Fruit fly (Drosophila melanogaster) whole organism, embryonic: ENCODE results near the gene Pfdn2.
A peak's percentile ranks its signal among the peaks of the same experiment; 100 is the strongest.

Source experiments
- CG10321 ChIP-seq: fragments of 200-800 bp; sonication (Bioruptor generic); IDR thresholded peaks from 2 replicates; pipeline ENCODE4 v1.3.6; 2022; ENCODE audit warnings: missing biosample characterization, missing genetic modification characterization
- CG11247 ChIP-seq: fragments of 200-800 bp; sonication (Bioruptor generic); IDR thresholded peaks from 2 replicates; pipeline ENCODE4 v1.3.6; 2022; ENCODE audit warnings: missing biosample characterization, missing genetic modification characterization
- CG11456 ChIP-seq: fragments of 200-800 bp; sonication (Bioruptor generic); IDR thresholded peaks from 3 replicates; pipeline ENCODE4 v1.3.6; 2022; ENCODE audit warnings: missing biosample characterization, missing genetic modification characterization
- CG14014 ChIP-seq: fragments of 200-800 bp; sonication (Bioruptor generic); IDR thresholded peaks from 2 replicates; pipeline ENCODE4 v1.3.6; 2022; ENCODE audit warnings: missing biosample characterization, missing genetic modification characterization
- CG14860 ChIP-seq: fragments of 200-800 bp; sonication (Bioruptor generic); IDR thresholded peaks from 3 replicates; pipeline ENCODE4 v1.3.6; 2022; ENCODE audit warnings: missing biosample characterization, missing genetic modification characterization; ENCODE audit not compliant: partially characterized antibody
- CG14965 ChIP-seq: fragments of 200-800 bp; sonication (Bioruptor generic); optimal IDR thresholded peaks from 2 replicates; lab custom pipeline; 2016; ENCODE audit warnings: missing biosample characterization, missing genetic modification characterization, borderline replicate concordance
- CG1647 ChIP-seq: fragments of 200-800 bp; sonication (Bioruptor generic); optimal IDR thresholded peaks from 3 replicates; lab custom pipeline; 2016; ENCODE audit warnings: missing biosample characterization, missing genetic modification characterization
- CG16779 ChIP-seq: fragments of 200-800 bp; sonication (Bioruptor generic); IDR thresholded peaks from 2 replicates; pipeline ENCODE4 v1.3.6; 2022; ENCODE audit warnings: missing biosample characterization, missing genetic modification characterization
- CG2199 ChIP-seq: fragments of 200-800 bp; sonication (Bioruptor generic); IDR thresholded peaks from 3 replicates; pipeline ENCODE4 v1.3.6; 2022; ENCODE audit warnings: missing biosample characterization, missing genetic modification characterization
- CG2712 ChIP-seq: fragments of 200-800 bp; optimal IDR thresholded peaks from 3 replicates; lab custom pipeline; 2019; ENCODE audit warnings: missing biosample characterization, mild to moderate bottlenecking, missing genetic modification characterization, moderate library complexity
- CG31365 ChIP-seq: fragments of 200-800 bp; sonication (Bioruptor generic); optimal IDR thresholded peaks from 2 replicates; lab custom pipeline; 2018; ENCODE audit warnings: missing biosample characterization, mild to moderate bottlenecking, missing genetic modification characterization
- CG31441 ChIP-seq: fragments of 200-800 bp; sonication (Bioruptor generic); IDR thresholded peaks from 2 replicates; pipeline ENCODE4 v1.3.6; 2022; ENCODE audit warnings: missing biosample characterization, missing genetic modification characterization
- CG33557 ChIP-seq: fragments of 200-800 bp; sonication (Bioruptor generic); optimal IDR thresholded peaks from 2 replicates; lab custom pipeline; 2019; ENCODE audit warnings: missing biosample characterization, mild to moderate bottlenecking, missing genetic modification characterization, moderate library complexity
- CG7271 ChIP-seq: fragments of 200-800 bp; sonication (Bioruptor generic); optimal IDR thresholded peaks from 2 replicates; lab custom pipeline; 2018; ENCODE audit warnings: missing biosample characterization, mild to moderate bottlenecking, missing genetic modification characterization, moderate library complexity
- CG9727 ChIP-seq: fragments of 200-800 bp; sonication (Bioruptor generic); optimal IDR thresholded peaks from 3 replicates; lab custom pipeline; 2017; ENCODE audit warnings: missing biosample characterization, mild to moderate bottlenecking, missing genetic modification characterization
- CG9817 ChIP-seq: fragments of 200-800 bp; sonication (Bioruptor generic); optimal IDR thresholded peaks from 2 replicates; lab custom pipeline; 2018; ENCODE audit warnings: missing biosample characterization, mild to moderate bottlenecking, missing genetic modification characterization, moderate library complexity
- CkIIα-i1 ChIP-seq: fragments of 200-800 bp; sonication (Bioruptor generic); IDR thresholded peaks from 2 replicates; pipeline ENCODE4 v1.3.6; 2022; ENCODE audit warnings: missing biosample characterization, missing genetic modification characterization
- Dad ChIP-seq: fragments of 200-800 bp; sonication (Bioruptor generic); optimal IDR thresholded peaks from 3 replicates; lab custom pipeline; 2016; ENCODE audit warnings: missing biosample characterization, missing genetic modification characterization
- Dbx ChIP-seq: fragments of 200-800 bp; sonication (Bioruptor generic); IDR thresholded peaks from 3 replicates; pipeline ENCODE4 v1.3.6; 2022; ENCODE audit warnings: missing biosample characterization, missing genetic modification characterization
- Doc2 ChIP-seq: fragments of 200-800 bp; sonication (Bioruptor generic); IDR thresholded peaks from 2 replicates; pipeline ENCODE4 v1.3.6; 2022; ENCODE audit warnings: missing biosample characterization, missing genetic modification characterization
- Dp ChIP-seq: fragments of 200-800 bp; sonication (Bioruptor generic); optimal IDR thresholded peaks from 2 replicates; lab custom pipeline; 2018; ENCODE audit warnings: missing biosample characterization, mild to moderate bottlenecking, missing genetic modification characterization, moderate library complexity
- Dref ChIP-seq: fragments of 200-800 bp; sonication (Bioruptor generic); IDR thresholded peaks from 2 replicates; pipeline ENCODE4 v1.3.6; 2022; ENCODE audit warnings: missing biosample characterization, missing genetic modification characterization
- ERR ChIP-seq: fragments of 200-800 bp; sonication (Bioruptor generic); optimal IDR thresholded peaks from 2 replicates; lab custom pipeline; 2016; ENCODE audit warnings: missing biosample characterization, missing genetic modification characterization
- Ets97D ChIP-seq: fragments of 200-800 bp; sonication (Bioruptor generic); optimal IDR thresholded peaks from 3 replicates; lab custom pipeline; 2016; ENCODE audit warnings: missing biosample characterization, missing genetic modification characterization
- H15 ChIP-seq: fragments of 200-800 bp; sonication (Bioruptor generic); IDR thresholded peaks from 3 replicates; pipeline ENCODE4 v1.3.6; 2022; ENCODE audit warnings: missing biosample characterization, missing genetic modification characterization
- HLHmδ ChIP-seq: fragments of 200-800 bp; sonication (Bioruptor generic); optimal IDR thresholded peaks from 2 replicates; lab custom pipeline; 2018; ENCODE audit warnings: missing biosample characterization, mild to moderate bottlenecking, missing genetic modification characterization, moderate library complexity
- Hand ChIP-seq: fragments of 200-800 bp; sonication (Bioruptor generic); optimal IDR thresholded peaks from 2 replicates; lab custom pipeline; 2017; ENCODE audit warnings: mild to moderate bottlenecking, missing biosample characterization, missing genetic modification reagents, missing genetic modification characterization
- Hey ChIP-seq: fragments of 200-800 bp; sonication (Bioruptor generic); optimal IDR thresholded peaks from 3 replicates; lab custom pipeline; 2018; ENCODE audit warnings: missing biosample characterization, mild to moderate bottlenecking, missing genetic modification characterization
- Hr3 ChIP-seq: fragments of 200-800 bp; sonication (Bioruptor generic); optimal IDR thresholded peaks from 3 replicates; lab custom pipeline; 2016; ENCODE audit warnings: missing biosample characterization, missing genetic modification characterization
- Hsf ChIP-seq: fragments of 200-800 bp; sonication (Bioruptor generic); optimal IDR thresholded peaks from 3 replicates; lab custom pipeline; 2016; ENCODE audit warnings: missing biosample characterization, missing genetic modification characterization
- MBD-R2 ChIP-seq: fragments of 200-800 bp; sonication (Bioruptor generic); IDR thresholded peaks from 2 replicates; pipeline ENCODE4 v1.3.6; 2022; ENCODE audit warnings: missing biosample characterization, missing genetic modification characterization
- Med ChIP-seq: fragments of 200-800 bp; sonication (Bioruptor generic); peaks from one replicate; lab custom pipeline; 2016; ENCODE audit warnings: missing biosample characterization, missing genetic modification characterization, mild to moderate bottlenecking, inconsistent platforms, moderate library complexity
- Mrtf ChIP-seq: fragments of 200-800 bp; sonication (Bioruptor generic); IDR thresholded peaks from 3 replicates; pipeline ENCODE4 v1.3.6; 2022; ENCODE audit warnings: missing biosample characterization, missing genetic modification characterization
- PHDP ChIP-seq: fragments of 200-800 bp; sonication (Bioruptor generic); optimal IDR thresholded peaks from 3 replicates; lab custom pipeline; 2018; ENCODE audit warnings: missing biosample characterization, mild to moderate bottlenecking, missing genetic modification characterization, moderate library complexity
- Sry-δ ChIP-seq: fragments of 200-800 bp; sonication (Bioruptor generic); optimal IDR thresholded peaks from 2 replicates; lab custom pipeline; 2016; ENCODE audit warnings: missing biosample characterization, missing genetic modification characterization
- amos ChIP-seq: fragments of 200-800 bp; sonication (Bioruptor generic); IDR thresholded peaks from 2 replicates; pipeline ENCODE4 v1.3.6; 2022; ENCODE audit warnings: missing biosample characterization, missing genetic modification characterization; ENCODE audit not compliant: partially characterized antibody
- cg ChIP-seq: fragments of 200-800 bp; sonication (Bioruptor generic); optimal IDR thresholded peaks from 3 replicates; lab custom pipeline; 2019; ENCODE audit warnings: missing biosample characterization, mild to moderate bottlenecking, missing genetic modification characterization, moderate library complexity
- chif ChIP-seq, 2 experiments: fragments of 200-800 bp; sonication (Bioruptor generic); optimal IDR thresholded peaks; 3 replicates each; lab custom pipeline; 2016; ENCODE audit warnings: missing biosample characterization in 2 of 2, missing genetic modification characterization in 2 of 2
- dysf ChIP-seq: fragments of 200-800 bp; sonication (Bioruptor generic); IDR thresholded peaks from 3 replicates; pipeline ENCODE4 v1.3.6; 2022; ENCODE audit warnings: missing biosample characterization, missing genetic modification characterization
- esg ChIP-seq: fragments of 200-800 bp; sonication (Bioruptor generic); conservative IDR thresholded peaks from 2 replicates; pipeline ENCODE4 v1.3.6; 2022; ENCODE audit warnings: missing biosample characterization, missing genetic modification characterization
- eyg ChIP-seq: fragments of 200-800 bp; sonication (Bioruptor generic); optimal IDR thresholded peaks from 3 replicates; lab custom pipeline; 2016; ENCODE audit warnings: missing biosample characterization, missing genetic modification characterization
- gcm2 ChIP-seq: fragments of 200-800 bp; sonication (Bioruptor generic); optimal IDR thresholded peaks from 2 replicates; lab custom pipeline; 2016; ENCODE audit warnings: missing biosample characterization, missing genetic modification characterization
- gro ChIP-seq: fragments of 200-800 bp; sonication (Bioruptor generic); optimal IDR thresholded peaks from 2 replicates; lab custom pipeline; 2016; ENCODE audit warnings: missing biosample characterization, missing genetic modification characterization
- ham ChIP-seq: fragments of 200-800 bp; sonication (Bioruptor generic); IDR thresholded peaks from 2 replicates; pipeline ENCODE4 v1.3.6; 2022; ENCODE audit warnings: missing biosample characterization, missing genetic modification characterization
- hbn ChIP-seq: fragments of 200-800 bp; sonication (Bioruptor generic); IDR thresholded peaks from 2 replicates; pipeline ENCODE4 v1.3.6; 2022; ENCODE audit warnings: missing biosample characterization, missing genetic modification characterization; ENCODE audit not compliant: partially characterized antibody
- her ChIP-seq: fragments of 200-800 bp; sonication (Bioruptor generic); optimal IDR thresholded peaks from 2 replicates; lab custom pipeline; 2016; ENCODE audit warnings: missing biosample characterization, missing genetic modification characterization
- nom ChIP-seq: fragments of 200-800 bp; sonication (Bioruptor generic); optimal IDR thresholded peaks from 2 replicates; lab custom pipeline; 2017; ENCODE audit warnings: missing biosample characterization, missing genetic modification characterization, mild to moderate bottlenecking, moderate library complexity, missing genetic modification reagents
- slbo ChIP-seq: fragments of 200-800 bp; sonication (Bioruptor generic); IDR thresholded peaks from 2 replicates; pipeline ENCODE4 v1.3.6; 2022; ENCODE audit warnings: missing biosample characterization, missing genetic modification characterization
- unc-4 ChIP-seq: fragments of 200-800 bp; sonication (Bioruptor generic); IDR thresholded peaks from 2 replicates; pipeline ENCODE4 v1.3.6; 2022; ENCODE audit warnings: missing biosample characterization, missing genetic modification characterization; ENCODE audit not compliant: partially characterized antibody
- vfl ChIP-seq: fragments of 200-800 bp; sonication (Bioruptor generic); optimal IDR thresholded peaks from 2 replicates; lab custom pipeline; 2016; ENCODE audit warnings: missing biosample characterization, missing genetic modification characterization

Pfdn2 gene

dm6 chr3L:11091943-11092609 is 17.9 kb upstream of the Pfdn2 start (continued):
- TF ChIP-seq CG9727 (GFP tag; lab: Kevin White, UChicago): peak; percentile 47
- TF ChIP-seq Med (GFP tag; lab: Kevin White, UChicago): peak; percentile 92
- TF ChIP-seq Hr3 (GFP tag; lab: Kevin White, UChicago): no peak
- TF ChIP-seq Sry-δ (GFP tag; lab: Kevin White, UChicago): peak; percentile 53
- TF ChIP-seq Hsf (GFP tag; lab: Kevin White, UChicago): peak; percentile 57
- TF ChIP-seq CG2199: 0 out of 3 replicates have a peak, but pooled peaks have one; percentile 46
- TF ChIP-seq Dbx (GFP tag; lab: Robert Waterston, UW): 0 out of 3 replicates have a peak, but pooled peaks have one; percentile 53
- TF ChIP-seq esg: no peak
- TF ChIP-seq CG11247 (GFP tag; lab: Robert Waterston, UW): peak; percentile 68
- TF ChIP-seq her (GFP tag; lab: Kevin White, UChicago): peak; percentile 61
- no peak for TF ChIP-seq CG14860 (GFP tag; lab: Robert Waterston, UW)
- TF ChIP-seq eyg: peak; percentile 27
- no peak; the same call in 1 of the 2 replicates for TF ChIP-seq hbn (GFP tag; lab: Robert Waterston, UW)
- no peak for TF ChIP-seq Dref (GFP tag; lab: Robert Waterston, UW)
- TF ChIP-seq cg: no peak
- TF ChIP-seq Dp (GFP tag; lab: Kevin White, UChicago): peak; percentile 2
- TF ChIP-seq vfl: peak; percentile 22
- TF ChIP-seq Doc2: no peak
- TF ChIP-seq HLHmδ (GFP tag; lab: Kevin White, UChicago): peak; percentile 33
- no peak for TF ChIP-seq CkIIα-i1 (GFP tag; lab: Robert Waterston, UW)
- TF ChIP-seq dysf (GFP tag; lab: Robert Waterston, UW): no peak
- TF ChIP-seq Dad (GFP tag; lab: Kevin White, UChicago): peak; percentile 58
- TF ChIP-seq CG2712 (tag; lab: Kevin White, UChicago): peak; percentile 24
- no peak for TF ChIP-seq CG31365
- TF ChIP-seq ham (GFP tag; lab: Robert Waterston, UW): no peak
- peak; percentile 59 for TF ChIP-seq nom (GFP tag; lab: Kevin White, UChicago)
- peak; percentile 68; the same call in 1 of the 2 replicates for TF ChIP-seq CG16779
- peak; percentile 63 for TF ChIP-seq Ets97D (GFP tag; lab: Kevin White, UChicago)
- no peak for TF ChIP-seq CG10321
- no peak for TF ChIP-seq unc-4 (GFP tag; lab: Robert Waterston, UW)
- no peak for TF ChIP-seq Hey (tag; lab: Kevin White, UChicago)
- no peak for TF ChIP-seq CG7271
- TF ChIP-seq PHDP (tag; lab: Kevin White, UChicago): no peak
- TF ChIP-seq CG14965 (GFP tag; lab: Kevin White, UChicago): no peak
- peak; percentile 64 for TF ChIP-seq ERR (GFP tag; lab: Kevin White, UChicago)
- TF ChIP-seq CG14014 (GFP tag; lab: Robert Waterston, UW): 0 out of 2 replicates have a peak, but pooled peaks have one; percentile 8
- peak; percentile 62; the same call in 2 of the 3 replicates for TF ChIP-seq Mrtf
- peak; percentile 47 for TF ChIP-seq gro (GFP tag; lab: Kevin White, UChicago)
- peak; percentile 29; the same call in 1 of the 2 replicates for TF ChIP-seq MBD-R2
- peak; percentile 67 for TF ChIP-seq CG1647
- peak; percentile 30 for TF ChIP-seq Hand (GFP tag; lab: Kevin White, UChicago)
- TF ChIP-seq CG11456: peak; percentile 67; the same call in 2 of the 3 replicates
- peak; percentile 10 for TF ChIP-seq CG9817 (tag; lab: Kevin White, UChicago)
- TF ChIP-seq CG31441 (GFP tag; lab: Robert Waterston, UW): no peak
- peak; percentile 37; the same call in 2 of the 3 replicates for TF ChIP-seq H15
- peak; percentile 13 to 47 for TF ChIP-seq chif (GFP tag; optimal IDR thresholded peaks at IDR 0.05; lab: Kevin White, UChicago)
- peak; percentile 22 for TF ChIP-seq CG33557 (GFP tag; lab: Kevin White, UChicago)
- TF ChIP-seq slbo (GFP tag; lab: Robert Waterston, UW): peak; percentile 48
- TF ChIP-seq gcm2 (GFP tag; lab: Kevin White, UChicago): no peak
- TF ChIP-seq amos (GFP tag; lab: Robert Waterston, UW): 0 out of 2 replicates have a peak, but pooled peaks have one; percentile 21
